Worm (Caenorhabditis elegans): ENCODE data around the gene cutl-23.
A peak's percentile ranks its signal among the peaks of the same experiment; 100 is the strongest.

cutl-23 gene

ce11 chrIII:5785273-5785929 lies 15.4 kb downstream of the cutl-23 start, which contains the start of gene Y37B11A.3 (continued):
- peak; percentile 73 for TF ChIP-seq R02D3.7 (tag; optimal IDR thresholded peaks at IDR 0.05)
- no peak for TF ChIP-seq fkh-10 (GFP tag; optimal IDR thresholded peaks at IDR 0.05)
- TF ChIP-seq unc-39 (tag; optimal IDR thresholded peaks at IDR 0.05): no peak
- TF ChIP-seq ceh-82 (tag; optimal IDR thresholded peaks at IDR 0.05): no peak
- peak; percentile 58 for TF ChIP-seq tbx-2 (tag; optimal IDR thresholded peaks at IDR 0.05)
- TF ChIP-seq lin-15B (tag; optimal IDR thresholded peaks at IDR 0.05): peak; percentile 82
- TF ChIP-seq fos-1 (tag; optimal IDR thresholded peaks at IDR 0.05): no peak
- no peak for TF ChIP-seq nhr-77 (tag; optimal IDR thresholded peaks at IDR 0.05)

- TF ChIP-seq nhr-76 (tag; optimal IDR thresholded peaks at IDR 0.05): no peak
- TF ChIP-seq ama-1 (optimal IDR thresholded peaks at IDR 0.05): no peak
- no peak for TF ChIP-seq pha-4 (tag; optimal IDR thresholded peaks at IDR 0.05)
- no peak for TF ChIP-seq unc-39 (tag; optimal IDR thresholded peaks at IDR 0.05)
- no peak for TF ChIP-seq mml-1 (tag; optimal IDR thresholded peaks at IDR 0.05)
- TF ChIP-seq snpc-4 (tag; optimal IDR thresholded peaks at IDR 0.05): no peak
- TF ChIP-seq lsy-12 (tag; optimal IDR thresholded peaks at IDR 0.05): no peak
- TF ChIP-seq ztf-11 (tag; optimal IDR thresholded peaks at IDR 0.05): no peak
- no peak for TF ChIP-seq ztf-4 (tag; optimal IDR thresholded peaks at IDR 0.05)
- TF ChIP-seq ceh-16 (tag; optimal IDR thresholded peaks at IDR 0.05): no peak
- no peak for TF ChIP-seq zag-1 (tag; optimal IDR thresholded peaks at IDR 0.05)
- no peak for TF ChIP-seq egl-27 (tag; optimal IDR thresholded peaks at IDR 0.05)
- no peak for TF ChIP-seq pqm-1 (tag; optimal IDR thresholded peaks at IDR 0.05)
Observed at ce11 chrIII:5790550-5790949, 20.6 kb downstream of the cutl-23 start, which contains the start of gene rev-3. Gene rev-3 (minus strand): TSS chrIII:5790650.

ce11 chrIII:5794982-5795381 lies 25.0 kb downstream of the cutl-23 start:
- TF ChIP-seq nhr-28 (tag; optimal IDR thresholded peaks at IDR 0.05): no peak
- no peak for TF ChIP-seq ceh-9 (tag; optimal IDR thresholded peaks at IDR 0.05)
- TF ChIP-seq nhr-43 (tag; optimal IDR thresholded peaks at IDR 0.05; ENCODE audit: poor library complexity, severe bottlenecking): no peak
- TF ChIP-seq nhr-25 (tag; optimal IDR thresholded peaks at IDR 0.05): no peak

- TF ChIP-seq ceh-82 (tag; optimal IDR thresholded peaks at IDR 0.05): no peak
- TF ChIP-seq nhr-77 (tag; optimal IDR thresholded peaks at IDR 0.05): no peak
- TF ChIP-seq egl-5 (tag; optimal IDR thresholded peaks at IDR 0.05): no peak
- no peak for TF ChIP-seq ZK546.5 (tag; optimal IDR thresholded peaks at IDR 0.05)
- no peak for TF ChIP-seq fos-1 (tag; optimal IDR thresholded peaks at IDR 0.05)
- no peak for TF ChIP-seq nhr-43 (tag; optimal IDR thresholded peaks at IDR 0.05; ENCODE audit: poor library complexity, severe bottlenecking)
- no peak for TF ChIP-seq nhr-237 (tag; optimal IDR thresholded peaks at IDR 0.05)
- TF ChIP-seq fkh-10 (GFP tag; optimal IDR thresholded peaks at IDR 0.05): no peak
- TF ChIP-seq elt-2 (tag; optimal IDR thresholded peaks at IDR 0.05): no peak
- no peak for TF ChIP-seq lin-39 (tag; optimal IDR thresholded peaks at IDR 0.05)
- TF ChIP-seq aly-2 (tag; optimal IDR thresholded peaks at IDR 0.05): no peak
- TF ChIP-seq ztf-4 (tag; optimal IDR thresholded peaks at IDR 0.05): no peak
- TF ChIP-seq hmg-11 (tag; optimal IDR thresholded peaks at IDR 0.05): no peak
- no peak for TF ChIP-seq pha-4 (tag; optimal IDR thresholded peaks at IDR 0.05)
- TF ChIP-seq R02D3.7 (tag; optimal IDR thresholded peaks at IDR 0.05): no peak
- TF ChIP-seq tbx-2 (tag; optimal IDR thresholded peaks at IDR 0.05): no peak
- TF ChIP-seq ceh-16 (tag; optimal IDR thresholded peaks at IDR 0.05): no peak
- no peak for TF ChIP-seq ama-1 (optimal IDR thresholded peaks at IDR 0.05)
- no peak for TF ChIP-seq mdl-1 (tag; optimal IDR thresholded peaks at IDR 0.05)
Observed at ce11 chrIII:5798747-5799146, 28.8 kb downstream of the cutl-23 start, which contains the start of gene ceh-10. Gene ceh-10 (plus strand): TSS chrIII:5799047.

ce11 chrIII:5802971-5803370 lies 33.0 kb downstream of the cutl-23 start, which contains the start of the genes polq-1 and him-10:
Gene polq-1 (minus strand): TSS chrIII:5803160.
Gene him-10 (plus strand): TSS chrIII:5803260.
- TF ChIP-seq nfya-1 (tag; optimal IDR thresholded peaks at IDR 0.05; ENCODE audit: insufficient read depth): peak; percentile 42
- TF ChIP-seq lin-15B (tag; optimal IDR thresholded peaks at IDR 0.05): peak; percentile 20
- TF ChIP-seq ama-1 (optimal IDR thresholded peaks at IDR 0.05): no peak
- TF ChIP-seq egl-5 (tag; optimal IDR thresholded peaks at IDR 0.05): no peak

All from whole organism, L3 larva.